Worm (Caenorhabditis elegans) whole organism, L4/young adult: Measurements from ENCODE around the gene K10H10.13.

ENCODE experiments used
- dao-5 ChIP-seq: sonication (generic microtip); optimal IDR thresholded peaks from 2 replicates; lab custom pipeline; 2016; ENCODE audit warnings: missing genotype, missing genetic modification characterization, moderate library complexity, missing compliant biosample characterization
- him-1 ChIP-seq: sonication (generic microtip); optimal IDR thresholded peaks from 2 replicates; lab custom pipeline; 2016; ENCODE audit warnings: missing genotype, missing genetic modification reagents, missing genetic modification characterization, missing compliant biosample characterization

ce11 chrII:14489407-14489806 is 21.7 kb downstream of the K10H10.13 start, which contains the start of gene vnut-1:
- TF ChIP-seq him-1 (tag; lab: Kevin White, UChicago) (no peak), dao-5 (tag; lab: Kevin White, UChicago) (no peak)
